Fruit fly (Drosophila melanogaster) whole organism, adult: ENCODE results near the gene Cog7.

Experiments
- CG11617 ChIP-seq: fragments of 200-800 bp; sonication (Bioruptor generic); optimal IDR thresholded peaks from 2 replicates; lab custom pipeline; 2017; ENCODE audit warnings: mild to moderate bottlenecking, missing biosample characterization, missing genetic modification reagents, missing genetic modification characterization
- CG12768 ChIP-seq: fragments of 200-800 bp; sonication (Bioruptor generic); optimal IDR thresholded peaks from 2 replicates; lab custom pipeline; 2017; ENCODE audit warnings: missing biosample characterization, missing genetic modification characterization, mild to moderate bottlenecking, moderate library complexity, missing genetic modification reagents
- CG14711 ChIP-seq: fragments of 200-800 bp; sonication (Bioruptor generic); optimal IDR thresholded peaks from 2 replicates; lab custom pipeline; 2018; ENCODE audit warnings: missing biosample characterization, mild to moderate bottlenecking, missing genetic modification characterization, moderate library complexity
- CG1620 ChIP-seq: fragments of 200-800 bp; sonication (Bioruptor generic); optimal IDR thresholded peaks from 2 replicates; lab custom pipeline; 2016; ENCODE audit warnings: missing biosample characterization, missing genetic modification characterization
- CG33017 ChIP-seq: fragments of 200-800 bp; sonication (Bioruptor generic); optimal IDR thresholded peaks from 2 replicates; lab custom pipeline; 2018; ENCODE audit warnings: missing biosample characterization, mild to moderate bottlenecking, missing genetic modification characterization, moderate library complexity
- CG5204 ChIP-seq: fragments of 200-800 bp; sonication (Bioruptor generic); optimal IDR thresholded peaks from 2 replicates; lab custom pipeline; 2016; ENCODE audit warnings: missing biosample characterization, missing genetic modification characterization
- CG7045 ChIP-seq: fragments of 200-800 bp; sonication (Bioruptor generic); optimal IDR thresholded peaks from 2 replicates; lab custom pipeline; 2017; ENCODE audit warnings: missing biosample characterization, mild to moderate bottlenecking, missing genetic modification characterization
- CG7101 ChIP-seq: fragments of 200-800 bp; sonication (Bioruptor generic); optimal IDR thresholded peaks from 2 replicates; lab custom pipeline; 2018; ENCODE audit warnings: missing biosample characterization, mild to moderate bottlenecking, missing genetic modification characterization, moderate library complexity
- Clk ChIP-seq: fragments of 200-800 bp; sonication (Bioruptor generic); optimal IDR thresholded peaks from 2 replicates; lab custom pipeline; 2017; ENCODE audit warnings: missing biosample characterization, missing genetic modification characterization
- Crg-1 ChIP-seq: fragments of 200-800 bp; sonication (Bioruptor generic); optimal IDR thresholded peaks from 2 replicates; lab custom pipeline; 2016; ENCODE audit warnings: missing biosample characterization, missing genetic modification characterization
- Hr96 ChIP-seq: fragments of 200-800 bp; sonication (Bioruptor generic); optimal IDR thresholded peaks from 2 replicates; lab custom pipeline; 2016; ENCODE audit warnings: missing biosample characterization, missing genetic modification characterization
- Mnt ChIP-seq: fragments of 200-800 bp; sonication (Bioruptor generic); optimal IDR thresholded peaks from 2 replicates; lab custom pipeline; 2016; ENCODE audit warnings: missing biosample characterization, mild to moderate bottlenecking, missing genetic modification characterization
- bab1 ChIP-seq: fragments of 200-800 bp; sonication (Bioruptor generic); optimal IDR thresholded peaks from 3 replicates; lab custom pipeline; 2019; ENCODE audit warnings: missing biosample characterization, mild to moderate bottlenecking, missing genetic modification characterization, moderate library complexity
- cic ChIP-seq: fragments of 200-800 bp; sonication (Bioruptor generic); optimal IDR thresholded peaks from 2 replicates; lab custom pipeline; 2017; ENCODE audit warnings: missing biosample characterization, mild to moderate bottlenecking, missing genetic modification characterization, moderate library complexity
- cnc ChIP-seq, 2 experiments: fragments of >200 bp; optimal IDR thresholded peaks; 2 replicates each; lab custom pipeline; 2017
- kay ChIP-seq: fragments of 200-800 bp; sonication (Bioruptor generic); peaks from one replicate; lab custom pipeline; 2016; ENCODE audit warnings: missing biosample characterization, missing genetic modification characterization, borderline replicate concordance
- ovo ChIP-seq: fragments of 200-800 bp; sonication (Bioruptor generic); optimal IDR thresholded peaks from 2 replicates; lab custom pipeline; 2016; ENCODE audit warnings: missing biosample characterization, missing genetic modification characterization
- pad ChIP-seq: fragments of 200-800 bp; sonication (Bioruptor generic); optimal IDR thresholded peaks from 3 replicates; lab custom pipeline; 2017; ENCODE audit warnings: missing biosample characterization, missing genetic modification characterization, mild to moderate bottlenecking, moderate library complexity, missing genetic modification reagents
- tj ChIP-seq: fragments of 200-800 bp; sonication (Bioruptor generic); optimal IDR thresholded peaks from 3 replicates; lab custom pipeline; 2017; ENCODE audit warnings: missing biosample characterization, mild to moderate bottlenecking, missing genetic modification characterization, moderate library complexity
- toe ChIP-seq: fragments of 200-800 bp; sonication (Bioruptor generic); optimal IDR thresholded peaks from 2 replicates; lab custom pipeline; 2016; ENCODE audit warnings: missing biosample characterization, missing genetic modification characterization

The Cog7 gene

dm6 chr3R:29914246-29914645, 18.6 kb downstream of the Cog7 start, which contains the start of gene Capa:
Gene Capa (minus strand): TSS chr3R:29914346.
- no peak for TF ChIP-seq kay
- no peak for TF ChIP-seq Crg-1 (GFP tag; lab: Kevin White, UChicago)
- no peak for TF ChIP-seq cnc (optimal IDR thresholded peaks at IDR 0.05; lab: Kevin White, UChicago)
- no peak for TF ChIP-seq Hr96 (GFP tag; lab: Kevin White, UChicago)
- TF ChIP-seq CG7101 (tag; lab: Kevin White, UChicago): no peak
- no peak for TF ChIP-seq Mnt (GFP tag; lab: Kevin White, UChicago)
- no peak for TF ChIP-seq ovo (GFP tag; lab: Kevin White, UChicago)
- no peak for TF ChIP-seq toe (GFP tag; lab: Kevin White, UChicago)
- no peak for TF ChIP-seq tj (GFP tag; lab: Kevin White, UChicago)
- no peak for TF ChIP-seq cic

DNA sequence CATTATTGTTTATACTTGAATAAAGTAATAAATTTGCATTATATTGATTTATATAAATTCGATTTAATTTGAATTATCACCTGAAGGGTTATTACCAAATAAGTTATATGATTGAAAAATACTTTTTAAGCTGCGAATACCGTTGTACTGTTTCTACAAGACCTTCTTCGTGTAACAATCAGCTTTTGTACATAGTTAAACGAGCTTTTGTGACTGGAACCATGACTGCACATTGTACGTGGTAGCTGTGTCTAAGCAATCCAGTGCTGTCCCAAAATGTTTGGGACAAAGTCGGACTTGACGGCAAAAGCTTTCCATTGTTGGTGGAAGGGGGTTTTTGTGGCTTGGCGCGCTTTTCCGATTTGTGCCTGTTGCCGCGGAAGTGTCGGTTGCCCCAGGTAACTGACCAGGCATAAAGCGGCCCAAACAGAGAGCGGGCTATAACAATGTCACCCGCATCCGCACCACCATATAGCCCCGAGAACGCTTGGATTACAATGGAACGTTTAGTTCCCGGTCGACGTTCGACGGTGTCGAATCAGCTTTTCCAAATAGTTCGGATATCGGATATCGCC, 25.2 kb downstream of the Cog7 start, which contains the start of gene CG31036:
CG31036 (plus strand) TSS at position 507 of the 575 bp plus-strand sequence.
- no peak for TF ChIP-seq CG5204 (GFP tag; lab: Kevin White, UChicago)
- no peak for TF ChIP-seq Hr96 (GFP tag; lab: Kevin White, UChicago)
- no peak for TF ChIP-seq Clk

- TF ChIP-seq pad (GFP tag; lab: Kevin White, UChicago) (no peak), CG7045 (GFP tag; lab: Kevin White, UChicago) (no peak), Mnt (GFP tag; lab: Kevin White, UChicago) (no peak), ovo (GFP tag; lab: Kevin White, UChicago) (no peak), CG5204 (GFP tag; lab: Kevin White, UChicago) (no peak), Crg-1 (GFP tag; lab: Kevin White, UChicago) (no peak), CG11617 (GFP tag; lab: Kevin White, UChicago) (no peak), tj (GFP tag; lab: Kevin White, UChicago) (no peak), bab1 (GFP tag; lab: Kevin White, UChicago) (no peak), toe (GFP tag; lab: Kevin White, UChicago) (no peak), CG33017 (no peak), CG12768 (GFP tag; lab: Kevin White, UChicago) (no peak), CG1620 (no peak), cnc (optimal IDR thresholded peaks at IDR 0.05; lab: Kevin White, UChicago) (no peak), kay (no peak), CG14711 (tag; lab: Kevin White, UChicago) (no peak), Hr96 (GFP tag; lab: Kevin White, UChicago) (no peak), cic (no peak), Clk (no peak)
Observed at dm6 chr3R:29905164-29905563, 27.7 kb downstream of the Cog7 start, which contains the start of gene CG15515. Gene CG15515 (plus strand): TSS chr3R:29905464.

dm6 chr3R:29903775-29904356, 29.0 kb downstream of the Cog7 start, which contains the start of gene CG15517:
Gene CG15517 (minus strand): TSS chr3R:29903825.
- TF ChIP-seq bab1 (GFP tag; lab: Kevin White, UChicago) (peak; percentile 30), CG12768 (GFP tag; lab: Kevin White, UChicago) (no peak), tj (GFP tag; lab: Kevin White, UChicago) (no peak), cnc (optimal IDR thresholded peaks at IDR 0.05; lab: Kevin White, UChicago) (no peak)

dm6 chr3R:29899635-29900034, 33.2 kb downstream of the Cog7 start:
- no peak for TF ChIP-seq tj (GFP tag; lab: Kevin White, UChicago)
- no peak for TF ChIP-seq pad (GFP tag; lab: Kevin White, UChicago)
- no peak for TF ChIP-seq kay
- TF ChIP-seq CG14711 (tag; lab: Kevin White, UChicago): no peak
- no peak for TF ChIP-seq CG7045 (GFP tag; lab: Kevin White, UChicago)
- TF ChIP-seq CG11617 (GFP tag; lab: Kevin White, UChicago): no peak
- TF ChIP-seq ovo (GFP tag; lab: Kevin White, UChicago): no peak
- no peak for TF ChIP-seq CG5204 (GFP tag; lab: Kevin White, UChicago)
- no peak for TF ChIP-seq Mnt (GFP tag; lab: Kevin White, UChicago)
- no peak for TF ChIP-seq CG33017
- TF ChIP-seq bab1 (GFP tag; lab: Kevin White, UChicago): no peak
- TF ChIP-seq CG12768 (GFP tag; lab: Kevin White, UChicago): no peak
- no peak for TF ChIP-seq toe (GFP tag; lab: Kevin White, UChicago)
- TF ChIP-seq CG1620: no peak
- TF ChIP-seq Crg-1 (GFP tag; lab: Kevin White, UChicago): no peak
- no peak for TF ChIP-seq cnc (optimal IDR thresholded peaks at IDR 0.05; lab: Kevin White, UChicago)
- no peak for TF ChIP-seq Clk
- TF ChIP-seq Hr96 (GFP tag; lab: Kevin White, UChicago): no peak
- no peak for TF ChIP-seq cic

dm6 chr3R:29898588-29898987, 34.3 kb downstream of the Cog7 start:
- TF ChIP-seq Mnt (GFP tag; lab: Kevin White, UChicago): no peak

DNA sequence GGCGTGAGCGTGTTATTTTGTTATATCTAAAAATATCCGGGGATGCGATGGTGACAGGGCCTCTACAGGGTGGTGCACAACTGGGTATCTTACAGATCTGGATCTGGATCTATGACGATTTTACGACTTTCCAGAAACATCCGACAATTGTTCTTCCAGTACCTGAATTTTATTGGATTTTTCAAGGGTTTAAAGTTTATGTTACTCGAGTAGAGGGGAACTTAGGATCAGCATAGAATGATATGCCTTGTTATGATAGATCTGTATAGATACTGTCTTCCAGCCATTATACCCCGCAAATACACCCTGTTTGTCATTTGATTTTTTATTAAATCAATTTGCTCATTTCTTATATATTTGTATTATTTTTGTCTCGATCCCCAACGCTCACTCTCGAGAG, 38.5 kb downstream of the Cog7 start:
- TF ChIP-seq CG1620: no peak
- TF ChIP-seq CG12768 (GFP tag; lab: Kevin White, UChicago): no peak
- TF ChIP-seq CG33017: peak; percentile 2
- TF ChIP-seq CG7101 (tag; lab: Kevin White, UChicago): no peak
- TF ChIP-seq bab1 (GFP tag; lab: Kevin White, UChicago): no peak
- TF ChIP-seq Clk: no peak
- no peak for TF ChIP-seq ovo (GFP tag; lab: Kevin White, UChicago)
- no peak for TF ChIP-seq tj (GFP tag; lab: Kevin White, UChicago)
- TF ChIP-seq Mnt (GFP tag; lab: Kevin White, UChicago): no peak
- TF ChIP-seq CG7045 (GFP tag; lab: Kevin White, UChicago): no peak
- no peak for TF ChIP-seq Hr96 (GFP tag; lab: Kevin White, UChicago)
- no peak for TF ChIP-seq cnc (optimal IDR thresholded peaks at IDR 0.05; lab: Kevin White, UChicago)
- TF ChIP-seq Crg-1 (GFP tag; lab: Kevin White, UChicago): no peak
- TF ChIP-seq cic: no peak
- peak; percentile 16 for TF ChIP-seq CG5204 (GFP tag; lab: Kevin White, UChicago)
- peak; percentile 3 for TF ChIP-seq toe (GFP tag; lab: Kevin White, UChicago)
- TF ChIP-seq CG14711 (tag; lab: Kevin White, UChicago): peak; percentile 13
- no peak for TF ChIP-seq kay
